Fruit fly (Drosophila melanogaster): ENCODE measurements around the gene CG3407.

DNA sequence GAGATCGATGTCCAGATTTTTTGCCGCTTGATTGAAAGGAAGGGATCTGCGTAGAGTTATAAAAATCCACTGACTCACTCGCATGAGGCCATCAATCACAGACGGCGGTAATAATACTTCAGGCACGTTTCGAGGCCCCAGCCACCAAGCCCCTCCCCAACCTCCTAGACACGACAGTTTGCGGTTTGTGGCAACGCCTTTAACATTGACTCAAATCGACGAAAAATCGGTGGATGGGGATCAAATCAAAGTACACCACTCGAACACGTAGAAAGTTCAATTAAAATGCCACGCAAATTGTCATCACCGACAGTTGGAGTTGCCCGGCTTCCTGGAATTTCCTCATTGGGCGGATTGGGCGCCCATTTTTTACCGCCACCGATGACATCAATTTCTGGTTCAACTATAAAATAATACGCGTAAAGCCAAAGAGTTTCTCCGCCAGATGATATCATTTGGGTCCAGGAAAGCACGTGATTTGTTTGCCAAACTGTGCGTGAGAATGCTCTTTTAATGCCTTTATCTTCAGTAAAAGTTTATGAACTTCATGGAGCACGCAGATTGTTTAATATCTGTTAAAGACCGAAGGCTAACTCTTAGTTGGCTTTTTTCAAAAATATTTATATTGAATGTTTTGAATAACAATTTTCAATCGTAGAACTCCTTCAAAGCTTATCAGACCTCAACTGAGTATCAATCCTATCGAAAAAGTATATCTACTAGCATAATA lies 28.8 kb downstream of the CG3407 start, which contains the start of gene CG31960:
- TF ChIP-seq Dll (optimal IDR thresholded peaks at IDR 0.05) (no peak), pan (optimal IDR thresholded peaks at IDR 0.05) (no peak), usp (GFP tag; optimal IDR thresholded peaks at IDR 0.05) (no peak), CG8478 (optimal IDR thresholded peaks at IDR 0.05) (no peak), psq (optimal IDR thresholded peaks at IDR 0.05) (no peak), EcR (GFP tag; optimal IDR thresholded peaks at IDR 0.05) (no peak)
